Fruit fly (Drosophila melanogaster) whole organism, embryonic: Measurements from ENCODE around the gene CG12507.
A peak's percentile ranks its signal among the peaks of the same experiment; 100 is the strongest.

Experiments
- Atf6 ChIP-seq: fragments of 200-800 bp; sonication (Bioruptor generic); IDR thresholded peaks from 2 replicates; pipeline ENCODE4 v1.3.6; 2022; ENCODE audit warnings: missing biosample characterization, missing genetic modification characterization
- BEAF-32 ChIP-seq: fragments of 200-800 bp; sonication (Bioruptor generic); optimal IDR thresholded peaks from 3 replicates; lab custom pipeline; 2017; ENCODE audit warnings: missing biosample characterization, missing genetic modification characterization, mild to moderate bottlenecking, moderate library complexity, missing genetic modification reagents
- CG1024 ChIP-seq: fragments of 200-800 bp; sonication (Bioruptor generic); IDR thresholded peaks from 2 replicates; pipeline ENCODE4 v1.3.6; 2022; ENCODE audit warnings: missing biosample characterization, missing genetic modification characterization
- CG11085 ChIP-seq: fragments of 200-800 bp; sonication (Bioruptor generic); IDR thresholded peaks from 2 replicates; pipeline ENCODE4 v1.3.6; 2022; ENCODE audit warnings: missing biosample characterization, missing genetic modification characterization
- CG11696 ChIP-seq: fragments of 200-800 bp; sonication (Bioruptor generic); IDR thresholded peaks from 2 replicates; pipeline ENCODE4 v1.3.6; 2022; ENCODE audit warnings: missing biosample characterization, missing genetic modification characterization
- CG13287 ChIP-seq: fragments of 200-800 bp; sonication (Bioruptor generic); IDR thresholded peaks from 2 replicates; pipeline ENCODE4 v1.3.6; 2022; ENCODE audit warnings: missing biosample characterization, missing genetic modification characterization; ENCODE audit not compliant: partially characterized antibody
- CG14667 ChIP-seq: fragments of 200-800 bp; sonication (Bioruptor generic); IDR thresholded peaks from 2 replicates; pipeline ENCODE4 v1.3.6; 2022; ENCODE audit warnings: missing biosample characterization, missing genetic modification characterization
- CG14860 ChIP-seq: fragments of 200-800 bp; sonication (Bioruptor generic); IDR thresholded peaks from 3 replicates; pipeline ENCODE4 v1.3.6; 2022; ENCODE audit warnings: missing biosample characterization, missing genetic modification characterization; ENCODE audit not compliant: partially characterized antibody
- CG14965 ChIP-seq: fragments of 200-800 bp; sonication (Bioruptor generic); optimal IDR thresholded peaks from 2 replicates; lab custom pipeline; 2016; ENCODE audit warnings: missing biosample characterization, missing genetic modification characterization, borderline replicate concordance
- CG17359 ChIP-seq: fragments of 200-800 bp; sonication (Bioruptor generic); optimal IDR thresholded peaks from 3 replicates; lab custom pipeline; 2018; ENCODE audit warnings: missing biosample characterization, mild to moderate bottlenecking, missing genetic modification characterization, moderate library complexity
- CG2120 ChIP-seq: fragments of 200-800 bp; sonication (Bioruptor generic); optimal IDR thresholded peaks from 3 replicates; lab custom pipeline; 2016; ENCODE audit warnings: missing biosample characterization, missing genetic modification characterization
- CG2678 ChIP-seq: fragments of 200-800 bp; sonication (Bioruptor generic); optimal IDR thresholded peaks from 3 replicates; lab custom pipeline; 2019; ENCODE audit warnings: missing biosample characterization, mild to moderate bottlenecking, missing genetic modification characterization, moderate library complexity
- CG2875 ChIP-seq: fragments of 200-800 bp; sonication (Bioruptor generic); optimal IDR thresholded peaks from 2 replicates; lab custom pipeline; 2017; ENCODE audit warnings: missing biosample characterization, mild to moderate bottlenecking, missing genetic modification characterization, missing genetic modification reagents
- CG30020 ChIP-seq: fragments of 200-800 bp; optimal IDR thresholded peaks from 2 replicates; lab custom pipeline; 2019; ENCODE audit warnings: missing biosample characterization, mild to moderate bottlenecking, missing genetic modification characterization, moderate library complexity
- CG31388 ChIP-seq: fragments of 200-800 bp; sonication (Bioruptor generic); optimal IDR thresholded peaks from 2 replicates; lab custom pipeline; 2016; ENCODE audit warnings: missing biosample characterization, missing genetic modification characterization
- CG3163 ChIP-seq: fragments of 200-800 bp; sonication (Bioruptor generic); optimal IDR thresholded peaks from 3 replicates; lab custom pipeline; 2016; ENCODE audit warnings: missing biosample characterization, missing genetic modification characterization
- CG3281 ChIP-seq: fragments of 200-800 bp; sonication (Bioruptor generic); optimal IDR thresholded peaks from 3 replicates; lab custom pipeline; 2017; ENCODE audit warnings: missing biosample characterization, mild to moderate bottlenecking, missing genetic modification characterization
- CG34376 ChIP-seq: fragments of 200-800 bp; sonication (Bioruptor generic); optimal IDR thresholded peaks from 2 replicates; lab custom pipeline; 2018; ENCODE audit warnings: missing biosample characterization, mild to moderate bottlenecking, missing genetic modification characterization
- CG3847 ChIP-seq: fragments of 200-800 bp; sonication (Bioruptor generic); IDR thresholded peaks from 2 replicates; pipeline ENCODE4 v1.3.6; 2022; ENCODE audit warnings: missing biosample characterization, missing genetic modification characterization
- CG7839 ChIP-seq: fragments of 200-800 bp; sonication (Bioruptor generic); optimal IDR thresholded peaks from 3 replicates; lab custom pipeline; 2018; ENCODE audit warnings: missing biosample characterization, mild to moderate bottlenecking, missing genetic modification characterization, moderate library complexity
- CG8290 ChIP-seq, 3 experiments: fragments of 200-800 bp; sonication (Bioruptor generic); optimal IDR thresholded peaks; 2 replicates each; lab custom pipeline; 2016 to 2019; ENCODE audit warnings: missing biosample characterization in 3 of 3, missing genetic modification characterization in 3 of 3, mild to moderate bottlenecking in 2 of 3, moderate library complexity in 1 of 3
- CG9609 ChIP-seq: fragments of 200-800 bp; sonication (Bioruptor generic); optimal IDR thresholded peaks from 3 replicates; lab custom pipeline; 2016; ENCODE audit warnings: missing biosample characterization, missing genetic modification characterization
- D ChIP-seq, 2 experiments: fragments of 200-800 bp in 1 of 2; fragments of >200 bp in 1 of 2; sonication (Bioruptor generic) in 1 of 2; optimal IDR thresholded peaks; 2 replicates in 1 of 2; 3 replicates in 1 of 2; lab custom pipeline; 2017; ENCODE audit warnings: mild to moderate bottlenecking in 1 of 2, missing biosample characterization in 1 of 2, missing genetic modification characterization in 1 of 2, missing genetic modification reagents in 1 of 2
- Dek ChIP-seq: fragments of 200-800 bp; sonication (Bioruptor generic); optimal IDR thresholded peaks from 3 replicates; lab custom pipeline; 2019; ENCODE audit warnings: missing biosample characterization, mild to moderate bottlenecking, missing genetic modification characterization, moderate library complexity
- Fer1 ChIP-seq: fragments of 200-800 bp; sonication (Bioruptor generic); optimal IDR thresholded peaks from 2 replicates; lab custom pipeline; 2017; ENCODE audit warnings: missing biosample characterization, mild to moderate bottlenecking, missing genetic modification characterization
- GATAe ChIP-seq: fragments of 200-800 bp; sonication (Bioruptor generic); conservative IDR thresholded peaks from 2 replicates; pipeline ENCODE4 v1.3.6; 2022; ENCODE audit warnings: missing biosample characterization, missing genetic modification characterization
- Lpt ChIP-seq: fragments of >200 bp; optimal IDR thresholded peaks from 2 replicates; lab custom pipeline; 2018; ENCODE audit warnings: missing biosample characterization, missing genetic modification characterization
- Mad ChIP-seq: fragments of 200-800 bp; sonication (Bioruptor generic); optimal IDR thresholded peaks from 2 replicates; lab custom pipeline; 2016; ENCODE audit warnings: missing biosample characterization, missing genetic modification characterization
- Pdp1 ChIP-seq, 2 experiments: fragments of 200-800 bp; sonication (Bioruptor generic); optimal IDR thresholded peaks; 3 replicates each; lab custom pipeline; 2016; ENCODE audit warnings: missing biosample characterization in 2 of 2, missing genetic modification characterization in 2 of 2, mild to moderate bottlenecking in 1 of 2, moderate library complexity in 1 of 2
- Spps ChIP-seq: fragments of 200-800 bp; sonication (Bioruptor generic); optimal IDR thresholded peaks from 2 replicates; lab custom pipeline; 2018; ENCODE audit warnings: missing biosample characterization, mild to moderate bottlenecking, missing genetic modification characterization
- Sry-β ChIP-seq: fragments of 200-800 bp; sonication (Bioruptor generic); optimal IDR thresholded peaks from 2 replicates; lab custom pipeline; 2018; ENCODE audit warnings: missing biosample characterization, mild to moderate bottlenecking, missing genetic modification characterization, moderate library complexity
- chinmo ChIP-seq: fragments of 200-800 bp; sonication (Bioruptor generic); IDR thresholded peaks from 4 replicates; pipeline ENCODE4 v1.3.6; 2022; ENCODE audit warnings: missing biosample characterization, missing genetic modification characterization; ENCODE audit not compliant: partially characterized antibody
- eyg ChIP-seq: fragments of 200-800 bp; sonication (Bioruptor generic); optimal IDR thresholded peaks from 3 replicates; lab custom pipeline; 2016; ENCODE audit warnings: missing biosample characterization, missing genetic modification characterization
- fd64A ChIP-seq: fragments of 200-800 bp; sonication (Bioruptor generic); optimal IDR thresholded peaks from 3 replicates; lab custom pipeline; 2018; ENCODE audit warnings: missing biosample characterization, mild to moderate bottlenecking, missing genetic modification characterization
- hkb ChIP-seq, 2 experiments: fragments of 200-800 bp in 1 of 2; fragments of >200 bp in 1 of 2; sonication (Bioruptor generic) in 1 of 2; IDR thresholded peaks in 1 of 2; optimal IDR thresholded peaks in 1 of 2; 2 replicates each; pipeline versions ENCODE4 v1.3.6 to Lab custom; 2017 to 2022; ENCODE audit warnings: missing biosample characterization in 1 of 2, missing genetic modification characterization in 1 of 2
- nerfin-2 ChIP-seq: fragments of 200-800 bp; sonication (Bioruptor generic); IDR thresholded peaks from 2 replicates; pipeline ENCODE4 v1.3.6; 2022; ENCODE audit warnings: missing biosample characterization, missing genetic modification characterization; ENCODE audit not compliant: partially characterized antibody
- odd ChIP-seq: fragments of 200-800 bp; sonication (Bioruptor generic); optimal IDR thresholded peaks from 2 replicates; lab custom pipeline; 2017; ENCODE audit warnings: missing biosample characterization, mild to moderate bottlenecking, missing genetic modification characterization
- pb ChIP-seq: fragments of 200-800 bp; sonication (Bioruptor generic); optimal IDR thresholded peaks from 3 replicates; lab custom pipeline; 2016; ENCODE audit warnings: missing biosample characterization, missing genetic modification characterization
- pfk ChIP-seq: fragments of 200-800 bp; sonication (Bioruptor generic); optimal IDR thresholded peaks from 2 replicates; lab custom pipeline; 2018; ENCODE audit warnings: missing biosample characterization, mild to moderate bottlenecking, missing genetic modification characterization, moderate library complexity
- pzg ChIP-seq: fragments of 200-800 bp; sonication (Bioruptor generic); optimal IDR thresholded peaks from 3 replicates; lab custom pipeline; 2018; ENCODE audit warnings: missing biosample characterization, mild to moderate bottlenecking, missing genetic modification characterization, moderate library complexity
- ranshi ChIP-seq: fragments of 200-800 bp; sonication (Bioruptor generic); IDR thresholded peaks from 2 replicates; pipeline ENCODE4 v1.3.6; 2022; ENCODE audit warnings: missing biosample characterization, missing genetic modification characterization
- row ChIP-seq: fragments of 200-800 bp; sonication (Bioruptor generic); IDR thresholded peaks from 3 replicates; pipeline ENCODE4 v1.3.6; 2022; ENCODE audit warnings: missing biosample characterization, missing genetic modification characterization
- salm ChIP-seq: fragments of 200-800 bp; sonication (Bioruptor generic); optimal IDR thresholded peaks from 2 replicates; lab custom pipeline; 2018; ENCODE audit warnings: missing biosample characterization, mild to moderate bottlenecking, missing genetic modification characterization
- twi ChIP-seq: fragments of 200-800 bp; optimal IDR thresholded peaks from 2 replicates; lab custom pipeline; 2019; ENCODE audit warnings: missing biosample characterization, mild to moderate bottlenecking, missing genetic modification characterization, moderate library complexity
- tx ChIP-seq: fragments of 200-800 bp; sonication (Bioruptor generic); optimal IDR thresholded peaks from 2 replicates; lab custom pipeline; 2016; ENCODE audit warnings: missing biosample characterization, missing genetic modification characterization
- usp ChIP-seq: fragments of >200 bp; optimal IDR thresholded peaks from 2 replicates; lab custom pipeline; 2017; ENCODE audit warnings: missing biosample characterization, missing genetic modification characterization
- vfl ChIP-seq: fragments of 200-800 bp; sonication (Bioruptor generic); optimal IDR thresholded peaks from 2 replicates; lab custom pipeline; 2016; ENCODE audit warnings: missing biosample characterization, missing genetic modification characterization
- wdn ChIP-seq: fragments of 200-800 bp; sonication (Bioruptor generic); IDR thresholded peaks from 2 replicates; pipeline ENCODE4 v1.3.6; 2022; ENCODE audit warnings: missing biosample characterization, missing genetic modification characterization
- wor ChIP-seq: fragments of 200-800 bp; sonication (Bioruptor generic); IDR thresholded peaks from 2 replicates; pipeline ENCODE4 v1.3.6; 2022; ENCODE audit warnings: missing biosample characterization, missing genetic modification characterization

The CG12507 gene

dm6 chrX:16263415-16263814 is 2.9 kb downstream of the CG12507 start (continued):
- TF ChIP-seq salm (tag; lab: Kevin White, UChicago) (peak; percentile 65), GATAe (GFP tag; lab: Robert Waterston, UW) (no peak; the same call in 1 of the 2 replicates), wor (peak; percentile 70), usp (GFP tag; lab: Kevin White, UChicago) (no peak), hkb (optimal IDR thresholded peaks at IDR 0.05; lab: Kevin White, UChicago) (no peak), hkb (GFP tag; IDR thresholded peaks at IDR 0.05; lab: Robert Waterston, UW) (peak; percentile 89), CG14860 (GFP tag; lab: Robert Waterston, UW) (no peak), Lpt (no peak), CG9609 (GFP tag; lab: Kevin White, UChicago) (peak; percentile 12), twi (tag; lab: Kevin White, UChicago) (peak; percentile 63), CG2120 (peak; percentile 73), Pdp1 (GFP tag; optimal IDR thresholded peaks at IDR 0.05; lab: Kevin White, UChicago) (peak; percentile 63 to 69), pfk (GFP tag; lab: Kevin White, UChicago) (no peak), CG31388 (GFP tag; lab: Kevin White, UChicago) (peak; percentile 49), Mad (GFP tag; lab: Kevin White, UChicago) (peak; percentile 37), CG11085 (GFP tag; lab: Robert Waterston, UW) (peak; percentile 66), CG30020 (peak; percentile 36), D (optimal IDR thresholded peaks at IDR 0.05; lab: Kevin White, UChicago) (no peak), D (GFP tag; optimal IDR thresholded peaks at IDR 0.05; lab: Kevin White, UChicago) (peak; percentile 73), CG13287 (no peak), CG3847 (GFP tag; lab: Robert Waterston, UW) (peak; percentile 70), vfl (peak; percentile 24), CG3281 (peak; percentile 72), CG14965 (no peak), CG1024 (GFP tag; lab: Robert Waterston, UW) (peak; percentile 58; the same call in 1 of the 2 replicates), ranshi (GFP tag; lab: Robert Waterston, UW) (peak; percentile 85), nerfin-2 (GFP tag; lab: Robert Waterston, UW) (no peak), chinmo (GFP tag; lab: Robert Waterston, UW) (no peak), pb (GFP tag; lab: Kevin White, UChicago) (no peak), CG17359 (peak; percentile 84), Atf6 (GFP tag; lab: Robert Waterston, UW) (peak; percentile 85), CG8290 (GFP tag; optimal IDR thresholded peaks at IDR 0.05; lab: Kevin White, UChicago) (peak; percentile 75), CG8290 (tag; optimal IDR thresholded peaks at IDR 0.05; lab: Kevin White, UChicago) (peak in 1 of 2 experiments; percentile 86), CG7839 (tag; lab: Kevin White, UChicago) (peak; percentile 87), CG2875 (GFP tag; lab: Kevin White, UChicago) (peak; percentile 49), Sry-β (GFP tag; lab: Kevin White, UChicago) (no peak), CG2678 (tag; lab: Kevin White, UChicago) (peak; percentile 86), Dek (peak; percentile 71), Fer1 (peak; percentile 84), CG34376 (GFP tag; lab: Kevin White, UChicago) (peak; percentile 56), eyg (GFP tag; lab: Kevin White, UChicago) (no peak), wdn (GFP tag; lab: Robert Waterston, UW) (peak; percentile 67), row (peak; percentile 89), CG3163 (GFP tag; lab: Kevin White, UChicago) (no peak), fd64A (GFP tag; lab: Kevin White, UChicago) (peak; percentile 53), CG14667 (GFP tag; lab: Robert Waterston, UW) (peak; percentile 60), tx (no peak), odd (GFP tag; lab: Kevin White, UChicago) (peak; percentile 62), BEAF-32 (GFP tag; lab: Kevin White, UChicago) (no peak), pzg (GFP tag; lab: Kevin White, UChicago) (no peak), CG11696 (GFP tag; lab: Robert Waterston, UW) (peak; percentile 88), Spps (tag; lab: Kevin White, UChicago) (peak; percentile 73)
